Fruit fly (Drosophila melanogaster) Kc167 (cell line): ENCODE results near the gene CG10725.

Source experiments
- Myc ChIP-seq: fragments of >200 bp; optimal IDR thresholded peaks from 2 replicates; lab custom pipeline; 2017; ENCODE audit warnings: missing external identifiers
- Sin3A ChIP-seq: fragments of >200 bp; optimal IDR thresholded peaks from 2 replicates; lab custom pipeline; 2018; ENCODE audit warnings: missing external identifiers
- h ChIP-seq: fragments of >200 bp; optimal IDR thresholded peaks from 3 replicates; lab custom pipeline; 2018; ENCODE audit warnings: missing external identifiers
- insv ChIP-seq: fragments of >200 bp; optimal IDR thresholded peaks from 3 replicates; lab custom pipeline; 2018; ENCODE audit warnings: missing external identifiers
- psq ChIP-seq: fragments of >200 bp; optimal IDR thresholded peaks from 2 replicates; lab custom pipeline; 2017; ENCODE audit warnings: missing external identifiers
- ttk ChIP-seq: sonication (Bioruptor generic); optimal IDR thresholded peaks from 2 replicates; lab custom pipeline; 2017; ENCODE audit warnings: missing external identifiers

CG10725 gene

DNA sequence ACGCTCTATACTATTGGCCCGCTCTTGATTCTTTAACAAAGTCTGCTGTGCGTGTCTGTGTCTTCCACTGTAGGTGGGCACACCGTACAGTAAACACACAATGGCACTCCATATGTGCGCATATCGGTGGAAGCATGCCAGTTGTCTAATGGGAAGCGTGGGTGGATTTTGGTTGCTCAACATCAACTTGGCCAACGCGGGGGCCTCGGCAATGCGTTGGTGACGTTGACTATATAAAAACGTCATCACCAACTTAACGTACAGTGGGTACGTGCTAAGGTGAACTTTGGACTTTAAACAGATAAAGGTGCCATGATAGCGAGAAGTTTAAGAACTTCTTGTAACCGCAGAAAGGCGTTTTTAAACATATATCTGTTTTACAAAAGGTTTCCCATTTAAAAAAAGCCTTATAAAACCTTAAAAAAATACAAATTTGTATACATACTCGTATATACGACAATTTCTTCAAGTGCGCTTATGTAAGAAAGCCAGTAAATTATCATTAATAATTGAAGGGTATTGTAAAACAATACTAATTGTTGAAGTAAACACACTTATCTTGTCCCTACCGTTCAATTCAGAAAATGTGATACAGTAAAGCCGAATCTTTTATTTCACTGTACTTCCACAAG, 42.0 kb downstream of the CG10725 start:
- no peak for TF ChIP-seq h (lab: Kevin White, UChicago)
- TF ChIP-seq psq (lab: Kevin White, UChicago): no peak
- TF ChIP-seq Sin3A (lab: Kevin White, UChicago): no peak
- TF ChIP-seq Myc (lab: Kevin White, UChicago): no peak
- TF ChIP-seq ttk (lab: Kevin White, UChicago): no peak
- no peak for TF ChIP-seq insv

dm6 chr3L:13480241-13480627, 42.5 kb downstream of the CG10725 start:
- TF ChIP-seq h (lab: Kevin White, UChicago) (no peak), Myc (lab: Kevin White, UChicago) (no peak)

dm6 chr3L:13486041-13486859, 48.5 kb downstream of the CG10725 start, which contains the start of the genes Abp1 and Tgi:
Abp1 (minus strand) TSS chr3L:13486280.
Tgi (plus strand) TSS chr3L:13486797.
- no peak for TF ChIP-seq ttk (lab: Kevin White, UChicago)
- TF ChIP-seq psq (lab: Kevin White, UChicago): no peak
- TF ChIP-seq insv: no peak
- TF ChIP-seq Sin3A (lab: Kevin White, UChicago): no peak
- TF ChIP-seq h (lab: Kevin White, UChicago): no peak
- TF ChIP-seq Myc (lab: Kevin White, UChicago): no peak

- TF ChIP-seq h (lab: Kevin White, UChicago): no peak
- no peak for TF ChIP-seq psq (lab: Kevin White, UChicago)
- no peak for TF ChIP-seq insv
- TF ChIP-seq ttk (lab: Kevin White, UChicago): no peak
- no peak for TF ChIP-seq Myc (lab: Kevin White, UChicago)
- TF ChIP-seq Sin3A (lab: Kevin White, UChicago): no peak
These were observed 49.2 kb downstream of the CG10725 start for dm6 chr3L:13486860-13487404.

DNA sequence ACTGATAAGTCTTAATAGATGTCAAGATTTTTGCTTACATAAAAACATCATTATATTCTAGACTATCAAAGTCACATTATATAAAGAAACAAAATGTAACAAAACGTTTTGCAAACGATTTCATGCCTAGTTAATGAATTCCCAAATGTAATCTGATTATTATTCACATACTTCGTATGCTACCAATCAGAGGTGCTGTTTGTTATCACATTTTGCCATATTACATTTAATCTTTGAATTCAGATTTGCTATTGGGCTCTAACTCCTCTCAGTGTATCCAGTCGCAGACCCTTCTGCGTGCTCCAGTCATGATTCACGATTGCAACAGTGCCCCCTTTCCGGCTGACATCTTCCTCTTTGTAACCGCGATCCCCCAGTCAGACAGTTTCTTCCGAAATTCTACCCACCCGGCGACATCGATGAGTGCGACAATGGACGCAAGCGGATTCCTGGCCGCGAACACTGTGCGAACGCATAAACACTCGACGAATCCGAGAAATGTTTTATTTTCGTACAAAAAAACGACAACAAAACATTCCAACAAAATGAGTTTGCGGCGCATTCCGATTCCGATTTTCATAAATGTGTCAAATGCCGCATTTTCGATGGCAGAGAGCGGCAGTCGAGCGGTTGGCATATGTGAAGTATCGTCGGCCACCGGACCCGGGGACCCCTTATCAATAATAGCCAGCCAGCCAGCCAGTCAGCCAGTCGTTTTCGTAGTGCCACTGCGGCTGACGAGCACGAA, 50.5 kb downstream of the CG10725 start:
- no peak for TF ChIP-seq h (lab: Kevin White, UChicago)
- no peak for TF ChIP-seq ttk (lab: Kevin White, UChicago)
- no peak for TF ChIP-seq psq (lab: Kevin White, UChicago)
- TF ChIP-seq insv: no peak
- TF ChIP-seq Myc (lab: Kevin White, UChicago): no peak
- TF ChIP-seq Sin3A (lab: Kevin White, UChicago): no peak
